Worm (Caenorhabditis elegans): ENCODE measurements around the gene F49E8.8.

DNA sequence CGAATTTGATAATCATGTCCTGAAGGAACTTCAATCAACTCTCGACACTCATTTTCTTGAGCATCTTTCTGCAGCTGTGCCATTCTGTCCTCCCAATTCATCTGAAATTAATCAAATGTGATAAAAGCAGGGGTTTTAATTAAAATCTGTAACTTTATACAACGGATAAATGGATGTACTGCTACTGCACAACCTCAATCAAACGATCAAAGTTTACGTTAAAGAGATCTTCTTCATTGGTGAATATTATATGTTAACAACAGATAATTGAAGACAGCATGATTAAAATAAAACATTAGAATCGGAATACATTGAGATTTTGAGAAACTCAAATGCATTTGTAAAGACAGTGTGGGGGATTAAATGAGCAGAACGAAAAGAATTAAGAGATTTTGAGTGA, 21.8 kb downstream of the F49E8.8 start, which contains the start of gene F32E10.5:
- TF ChIP-seq klf-2 (GFP tag; conservative IDR thresholded peaks at IDR 0.05) (no peak), ztf-23 (GFP tag; IDR thresholded peaks at IDR 0.05) (no peak), flt-1 (GFP tag; IDR thresholded peaks at IDR 0.05) (no peak), ref-1 (GFP tag; conservative IDR thresholded peaks at IDR 0.05) (no peak), cog-1 (tag; optimal IDR thresholded peaks at IDR 0.05) (no peak)
